Fruit fly (Drosophila melanogaster) whole organism, wandering third instar larva: ENCODE data around the gene CG46310.

Source experiments
- CG9705 ChIP-seq: fragments of 200-800 bp; sonication (Bioruptor generic); optimal IDR thresholded peaks from 2 replicates; lab custom pipeline; 2018; ENCODE audit warnings: missing biosample characterization, mild to moderate bottlenecking, missing genetic modification characterization
- Hr83 ChIP-seq: fragments of 200-300 bp; sonication (Bioruptor generic); optimal IDR thresholded peaks from 2 replicates; lab custom pipeline; 2016; ENCODE audit warnings: missing biosample characterization, mild to moderate bottlenecking, missing genetic modification characterization, moderate library complexity; ENCODE audit not compliant: poor library complexity, severe bottlenecking
- Myc ChIP-seq: fragments of >200 bp; optimal IDR thresholded peaks from 2 replicates; lab custom pipeline; 2017
- h ChIP-seq: fragments of 200-800 bp; sonication (Bioruptor generic); optimal IDR thresholded peaks from 3 replicates; lab custom pipeline; 2016; ENCODE audit warnings: missing biosample characterization, mild to moderate bottlenecking, missing genetic modification characterization
- pan ChIP-seq: fragments of >200 bp; optimal IDR thresholded peaks from 2 replicates; lab custom pipeline; 2017
- rgr ChIP-seq: fragments of 200-800 bp; sonication (Bioruptor generic); optimal IDR thresholded peaks from 3 replicates; lab custom pipeline; 2016; ENCODE audit warnings: missing biosample characterization, mild to moderate bottlenecking, missing genetic modification characterization
- usp ChIP-seq: fragments of >200 bp; optimal IDR thresholded peaks from 2 replicates; lab custom pipeline; 2017; ENCODE audit warnings: missing biosample characterization, missing genetic modification characterization
- woc ChIP-seq: sonication (Bioruptor generic); optimal IDR thresholded peaks from 2 replicates; lab custom pipeline; 2016; ENCODE audit warnings: missing biosample characterization, mild to moderate bottlenecking, missing genetic modification characterization

dm6 chr3R:23175376-23175775 lies 1.7 kb downstream of the CG46310 start:
- TF ChIP-seq usp (GFP tag; lab: Kevin White, UChicago) = no peak
- TF ChIP-seq pan (lab: Kevin White, UChicago) = no peak
- peak; percentile 92 for TF ChIP-seq woc
- no peak for TF ChIP-seq Myc (lab: Kevin White, UChicago)
- TF ChIP-seq CG9705 (GFP tag; lab: Kevin White, UChicago) = peak; percentile 84
- peak; percentile 78 for TF ChIP-seq Hr83 (GFP tag; lab: Kevin White, UChicago)
- peak; percentile 99 for TF ChIP-seq h (GFP tag; lab: Kevin White, UChicago)
- peak; percentile 98 for TF ChIP-seq rgr (GFP tag; lab: Kevin White, UChicago)
